Fruit fly (Drosophila melanogaster) whole organism: ENCODE measurements around the gene Lst8.

Experiments used
- CG8478 ChIP-seq: fragments of >200 bp; optimal IDR thresholded peaks from 2 replicates; lab custom pipeline; 2018; ENCODE audit warnings: inconsistent platforms
- Dll ChIP-seq: fragments of >200 bp; optimal IDR thresholded peaks from 2 replicates; lab custom pipeline; 2017
- EcR ChIP-seq, 2 experiments: fragments of >200 bp; optimal IDR thresholded peaks; 2 replicates each; lab custom pipeline; 2017; ENCODE audit warnings: missing biosample characterization in 2 of 2, missing genetic modification characterization in 2 of 2, missing genetic modification reagents in 2 of 2
- pan ChIP-seq: fragments of >200 bp; optimal IDR thresholded peaks from 2 replicates; lab custom pipeline; 2017
- psq ChIP-seq: fragments of >200 bp; optimal IDR thresholded peaks from 2 replicates; lab custom pipeline; 2017
- usp ChIP-seq: fragments of >200 bp; optimal IDR thresholded peaks from 2 replicates; lab custom pipeline; 2017; ENCODE audit warnings: missing biosample characterization, missing genetic modification characterization, mixed read lengths

DNA sequence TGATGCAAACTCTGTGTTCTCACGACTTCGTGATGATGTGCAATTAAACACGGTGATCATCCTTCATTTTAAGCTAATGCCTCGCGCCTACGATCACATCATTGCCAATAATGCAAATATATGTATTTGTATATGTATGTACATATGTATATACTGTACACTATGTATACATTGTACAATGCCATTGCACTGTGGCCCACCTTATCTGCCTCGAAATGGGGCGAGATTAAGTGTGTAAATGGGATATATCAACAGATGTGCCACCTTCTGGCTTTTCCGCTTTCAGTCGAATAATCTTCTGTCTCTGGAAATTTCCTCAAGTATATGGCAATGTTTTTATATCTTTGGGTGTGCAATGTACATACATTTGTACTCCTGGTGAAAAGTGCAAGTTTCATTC lies 39.1 kb upstream of the Lst8 start:
- TF ChIP-seq pan (no peak), usp (GFP tag; lab: Kevin White, UChicago) (no peak), EcR (GFP tag; optimal IDR thresholded peaks at IDR 0.05; lab: Kevin White, UChicago) (no peak), CG8478 (lab: Kevin White, UChicago) (no peak), psq (lab: Kevin White, UChicago) (no peak), Dll (lab: Kevin White, UChicago) (no peak)
